Worm (Caenorhabditis elegans) whole organism, L1 larva: ENCODE results near the gene C25H3.7.

ENCODE experiments used
- aly-2 ChIP-seq: fragments of 150-350 bp; optimal IDR thresholded peaks from 2 replicates; lab custom pipeline; 2014; ENCODE audit warnings: missing biosample characterization, missing genetic modification characterization
- ceh-82 ChIP-seq, 3 experiments: fragments of 150-350 bp in 1 of 3; sonication (generic microtip) in 2 of 3; optimal IDR thresholded peaks; 2 replicates each; lab custom pipeline; 2014 to 2017; ENCODE audit warnings: missing biosample characterization in 3 of 3, missing genetic modification characterization in 3 of 3
- ces-1 ChIP-seq: fragments of 150-350 bp; optimal IDR thresholded peaks from 2 replicates; lab custom pipeline; 2014; ENCODE audit warnings: missing biosample characterization, missing genetic modification reagents, missing genetic modification characterization
- efl-3 ChIP-seq: fragments of 200-800 bp; sonication (Bioruptor generic); optimal IDR thresholded peaks from 2 replicates; lab custom pipeline; 2018; ENCODE audit warnings: mild to moderate bottlenecking, missing genetic modification characterization, missing compliant biosample characterization
- grh-1 ChIP-seq: fragments of 200-800 bp; sonication (Bioruptor generic); IDR thresholded peaks from 2 replicates; pipeline ENCODE4 v1.3.6; 2022; ENCODE audit warnings: missing genetic modification reagents, missing genetic modification characterization, missing compliant biosample characterization
- jun-1 ChIP-seq: fragments of 150-350 bp; optimal IDR thresholded peaks from 2 replicates; lab custom pipeline; 2014; ENCODE audit warnings: missing biosample characterization, missing genetic modification reagents, missing genetic modification characterization
- lin-35 ChIP-seq, 2 experiments: fragments of 150-350 bp; optimal IDR thresholded peaks; 2 replicates each; lab custom pipeline; 2014; ENCODE audit warnings: missing biosample characterization in 2 of 2, missing genetic modification characterization in 2 of 2, missing genetic modification reagents in 2 of 2
- nhr-28 ChIP-seq: fragments of 150-350 bp; optimal IDR thresholded peaks from 2 replicates; lab custom pipeline; 2014; ENCODE audit warnings: missing biosample characterization, missing genetic modification characterization
- pqm-1 ChIP-seq: sonication (generic microtip); optimal IDR thresholded peaks from 3 replicates; lab custom pipeline; 2017; ENCODE audit warnings: missing biosample characterization, missing genetic modification characterization
- zip-4 ChIP-seq: fragments of 200-800 bp; sonication (Bioruptor generic); optimal IDR thresholded peaks from 2 replicates; lab custom pipeline; 2018; ENCODE audit warnings: mild to moderate bottlenecking, missing genetic modification characterization, moderate library complexity, missing compliant biosample characterization

- TF ChIP-seq aly-2 (tag; lab: Kevin White, UChicago) (no peak), grh-1 (no peak), nhr-28 (tag; lab: Kevin White, UChicago) (no peak), pqm-1 (tag; lab: Kevin White, UChicago) (no peak), ces-1 (GFP tag; lab: Kevin White, UChicago) (no peak), jun-1 (tag; lab: Kevin White, UChicago) (no peak), ceh-82 (tag; optimal IDR thresholded peaks at IDR 0.05; lab: Kevin White, UChicago) (no peak), efl-3 (GFP tag; lab: Kevin White, UChicago) (no peak), lin-35 (GFP tag; optimal IDR thresholded peaks at IDR 0.05; lab: Kevin White, UChicago) (no peak), zip-4 (no peak)
These were observed 16.4 kb downstream of the C25H3.7 start, which contains the start of gene bli-2 for ce11 chrII:5652334-5652733.
